Fruit fly (Drosophila melanogaster): ENCODE results near the gene ninaG.

ninaG gene

dm6 chr3R:11435537-11436234 is 14.2 kb upstream of the ninaG start, which contains the start of the genes Exd2 and CG5281 (continued):
- TF ChIP-seq CG32006 (GFP tag; optimal IDR thresholded peaks at IDR 0.05), result no peak
- no peak for TF ChIP-seq vri (GFP tag; optimal IDR thresholded peaks at IDR 0.05)
- no peak for TF ChIP-seq CG9139 (GFP tag; optimal IDR thresholded peaks at IDR 0.05)
- no peak for TF ChIP-seq spab (GFP tag; optimal IDR thresholded peaks at IDR 0.05)
- no peak for TF ChIP-seq ss (GFP tag; optimal IDR thresholded peaks at IDR 0.05)
- no peak for TF ChIP-seq Smox (GFP tag; optimal IDR thresholded peaks at IDR 0.05)
- no peak for TF ChIP-seq Sox15 (GFP tag; optimal IDR thresholded peaks at IDR 0.05)
- no peak for TF ChIP-seq pdm3 (GFP tag; optimal IDR thresholded peaks at IDR 0.05)
- peak; percentile 91 for TF ChIP-seq CG1621 (tag; optimal IDR thresholded peaks at IDR 0.05)
- no peak for TF ChIP-seq CG8119 (GFP tag; IDR thresholded peaks at IDR 0.05)
- peak; percentile 20 for TF ChIP-seq CG3032 (tag; optimal IDR thresholded peaks at IDR 0.05)
- TF ChIP-seq Hr4 (GFP tag; optimal IDR thresholded peaks at IDR 0.05), result no peak
- no peak for TF ChIP-seq fkh (GFP tag; optimal IDR thresholded peaks at IDR 0.05)
- no peak for TF ChIP-seq topi (GFP tag; optimal IDR thresholded peaks at IDR 0.05)
- no peak for TF ChIP-seq CG3919 (GFP tag; optimal IDR thresholded peaks at IDR 0.05)
- no peak for TF ChIP-seq eg (GFP tag; IDR thresholded peaks at IDR 0.05)
- no peak for TF ChIP-seq fd59A (GFP tag; optimal IDR thresholded peaks at IDR 0.05)
- TF ChIP-seq CG8632 (GFP tag; optimal IDR thresholded peaks at IDR 0.05), result no peak
- no peak for TF ChIP-seq CG11294 (GFP tag; IDR thresholded peaks at IDR 0.05)
- TF ChIP-seq CG6854 (GFP tag; optimal IDR thresholded peaks at IDR 0.05), result no peak
- TF ChIP-seq Blimp-1 (GFP tag; optimal IDR thresholded peaks at IDR 0.05), result no peak
- TF ChIP-seq CG8319 (GFP tag; optimal IDR thresholded peaks at IDR 0.05), result no peak
- TF ChIP-seq dac (GFP tag; optimal IDR thresholded peaks at IDR 0.05), result no peak
- no peak for TF ChIP-seq Eip93F (GFP tag; optimal IDR thresholded peaks at IDR 0.05)
- no peak for TF ChIP-seq svp (GFP tag)
- no peak for TF ChIP-seq acj6 (GFP tag; optimal IDR thresholded peaks at IDR 0.05)
- no peak for TF ChIP-seq Hr38 (GFP tag; optimal IDR thresholded peaks at IDR 0.05)
- TF ChIP-seq CG6792 (GFP tag; optimal IDR thresholded peaks at IDR 0.05), result no peak
- TF ChIP-seq Eip75B (GFP tag; optimal IDR thresholded peaks at IDR 0.05), result no peak
- TF ChIP-seq CG10669 (GFP tag; optimal IDR thresholded peaks at IDR 0.05), result no peak
- no peak for TF ChIP-seq salr (GFP tag; optimal IDR thresholded peaks at IDR 0.05)

dm6 chr3R:11431395-11431977 is 10.0 kb upstream of the ninaG start, which contains the start of the genes RpL24-like and CG5276:
TSS of gene RpL24-like (minus strand) at chr3R:11431582.
TSS of gene CG5276 (plus strand) at chr3R:11431738.
- TF ChIP-seq Hr39 (GFP tag; optimal IDR thresholded peaks at IDR 0.05) (no peak), fkh (GFP tag; optimal IDR thresholded peaks at IDR 0.05) (peak; percentile 84), Sox14 (GFP tag; optimal IDR thresholded peaks at IDR 0.05) (peak; percentile 25)

- no peak for TF ChIP-seq spab (GFP tag; optimal IDR thresholded peaks at IDR 0.05)
- peak; percentile 88 for TF ChIP-seq svp (GFP tag)
Measured at dm6 chr3R:11430307-11430706, 8.8 kb upstream of the ninaG start.

dm6 chr3R:11429814-11430213 is 8.3 kb upstream of the ninaG start, which contains the start of gene Dtd:
TSS of gene Dtd (plus strand) at chr3R:11430061.
- TF ChIP-seq cyc (GFP tag; optimal IDR thresholded peaks at IDR 0.05), result no peak
- TF ChIP-seq spab (GFP tag; optimal IDR thresholded peaks at IDR 0.05), result no peak
- no peak for TF ChIP-seq Blimp-1 (GFP tag; optimal IDR thresholded peaks at IDR 0.05)
- TF ChIP-seq dac (GFP tag; optimal IDR thresholded peaks at IDR 0.05), result no peak
- no peak for TF ChIP-seq Sox102F (GFP tag; optimal IDR thresholded peaks at IDR 0.05)
- no peak for TF ChIP-seq Ets96B (tag; optimal IDR thresholded peaks at IDR 0.05)
- TF ChIP-seq CG8632 (GFP tag; optimal IDR thresholded peaks at IDR 0.05), result no peak
- TF ChIP-seq CG15336 (GFP tag; IDR thresholded peaks at IDR 0.05), result no peak
- TF ChIP-seq Eip93F (GFP tag; optimal IDR thresholded peaks at IDR 0.05), result no peak
- TF ChIP-seq topi (GFP tag; optimal IDR thresholded peaks at IDR 0.05), result no peak
- TF ChIP-seq Ets21C (GFP tag; optimal IDR thresholded peaks at IDR 0.05), result no peak
- no peak for TF ChIP-seq OdsH (GFP tag; optimal IDR thresholded peaks at IDR 0.05)
- no peak for TF ChIP-seq vri (GFP tag; optimal IDR thresholded peaks at IDR 0.05)
- TF ChIP-seq CG6854 (GFP tag; optimal IDR thresholded peaks at IDR 0.05), result no peak
- no peak for TF ChIP-seq svp (GFP tag)
- no peak for TF ChIP-seq CG6276 (GFP tag; optimal IDR thresholded peaks at IDR 0.05)
- TF ChIP-seq Eip78C (GFP tag), result no peak
- TF ChIP-seq salr (GFP tag; optimal IDR thresholded peaks at IDR 0.05), result no peak
- no peak for TF ChIP-seq CG34406 (GFP tag; optimal IDR thresholded peaks at IDR 0.05)
- no peak for TF ChIP-seq CG8119 (GFP tag; IDR thresholded peaks at IDR 0.05)

All from whole organism, prepupa.